Worm (Caenorhabditis elegans): ENCODE data around the gene F21D9.8.

F21D9.8 gene

ce11 chrV:19233469-19233868 lies 46.3 kb downstream of the F21D9.8 start, which contains the start of gene fbxb-116:
Gene fbxb-116, plus strand, starts transcription at chrV:19233769.
- no peak for TF ChIP-seq ceh-82 (tag; optimal IDR thresholded peaks at IDR 0.05)
- TF ChIP-seq egl-27 (tag; optimal IDR thresholded peaks at IDR 0.05) = no peak
- no peak for TF ChIP-seq sox-4 (tag; optimal IDR thresholded peaks at IDR 0.05)
- no peak for TF ChIP-seq nhr-90 (tag; optimal IDR thresholded peaks at IDR 0.05; ENCODE audit: poor library complexity)
- TF ChIP-seq elt-2 (tag; optimal IDR thresholded peaks at IDR 0.05) = no peak
- TF ChIP-seq F16B12.6 (tag; optimal IDR thresholded peaks at IDR 0.05) = no peak
- no peak for TF ChIP-seq fos-1 (tag; optimal IDR thresholded peaks at IDR 0.05)
- no peak for TF ChIP-seq nhr-76 (tag; optimal IDR thresholded peaks at IDR 0.05)
- TF ChIP-seq egl-13 (tag; optimal IDR thresholded peaks at IDR 0.05) = no peak
- TF ChIP-seq sptf-1 (tag; optimal IDR thresholded peaks at IDR 0.05) = no peak
- TF ChIP-seq lir-3 (tag; optimal IDR thresholded peaks at IDR 0.05; ENCODE audit: poor library complexity) = no peak
- TF ChIP-seq efl-3 (GFP tag; optimal IDR thresholded peaks at IDR 0.05) = no peak

ce11 chrV:19231167-19231566 lies 48.6 kb downstream of the F21D9.8 start:
- TF ChIP-seq aha-1 (tag; optimal IDR thresholded peaks at IDR 0.05) = no peak
- TF ChIP-seq snpc-4 (tag; optimal IDR thresholded peaks at IDR 0.05) = no peak
- TF ChIP-seq sup-37 (GFP tag; optimal IDR thresholded peaks at IDR 0.05) = no peak
- TF ChIP-seq pqm-1 (tag; optimal IDR thresholded peaks at IDR 0.05) = no peak
- TF ChIP-seq ceh-82 (tag; optimal IDR thresholded peaks at IDR 0.05) = no peak
- no peak for TF ChIP-seq jun-1 (tag; optimal IDR thresholded peaks at IDR 0.05)
- no peak for TF ChIP-seq swsn-7 (tag; optimal IDR thresholded peaks at IDR 0.05)
- TF ChIP-seq nhr-71 (tag; optimal IDR thresholded peaks at IDR 0.05) = no peak
- no peak for TF ChIP-seq nhr-19 (GFP tag; conservative IDR thresholded peaks at IDR 0.05)

- TF ChIP-seq elt-2 (tag; optimal IDR thresholded peaks at IDR 0.05) = peak; percentile 89
- peak; percentile 20 for TF ChIP-seq jun-1 (tag; optimal IDR thresholded peaks at IDR 0.05)
- TF ChIP-seq unc-130 (tag; optimal IDR thresholded peaks at IDR 0.05) = no peak
Observed at ce11 chrV:19230413-19230812, 49.4 kb downstream of the F21D9.8 start, which contains the start of gene sqst-3. Gene sqst-3, plus strand, starts transcription at chrV:19230782.
